In the genomic region with DNA sequence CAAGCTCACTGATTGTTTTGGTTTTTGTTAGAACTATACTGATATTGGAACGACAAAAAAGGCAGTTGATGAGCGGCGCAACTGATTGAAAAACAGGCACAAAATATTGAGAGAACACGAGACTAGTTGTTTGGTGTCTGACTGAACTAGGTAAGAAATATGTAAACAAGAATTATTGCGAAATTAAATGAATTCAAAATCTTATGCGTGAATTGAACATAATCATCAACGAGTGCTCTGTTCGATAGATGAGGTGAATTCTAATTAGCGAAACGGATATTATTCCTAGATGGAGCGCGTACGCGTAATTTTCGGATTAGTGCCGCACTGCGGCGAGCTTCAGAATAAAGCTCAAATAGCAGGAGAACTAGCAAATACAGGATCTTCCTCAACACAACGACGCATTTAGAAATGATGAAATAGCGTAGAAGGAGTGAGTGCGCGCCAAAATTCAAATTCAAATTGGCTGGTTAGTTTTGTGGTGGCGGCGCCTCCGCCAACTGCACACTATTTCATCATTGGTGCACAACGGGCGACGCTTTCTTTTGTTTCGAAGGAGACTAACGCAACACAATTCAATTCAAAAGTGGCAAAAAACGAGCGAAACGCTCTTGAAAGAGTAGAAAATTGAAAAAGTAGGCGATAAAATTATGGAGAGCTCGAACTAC, we compare ENCODE assay signal across 8 worm cellular contexts.
TF ChIP-seq lines count a peak whose summit lies in the region.

No protein-coding gene starts in this region.

TF ChIP-seq in whole organism, L1 larva, 84 proteins besides CTCF, POLR2A, EP300 and RAD21 (continues in another document):
- no peak for TF ChIP-seq aha-1 (tag; optimal IDR thresholded peaks at IDR 0.05; lab: Kevin White, UChicago)
- no peak for TF ChIP-seq hpl-2 (GFP tag; optimal IDR thresholded peaks at IDR 0.05; lab: Kevin White, UChicago)
- TF ChIP-seq unc-86 (tag; optimal IDR thresholded peaks at IDR 0.05; lab: Kevin White, UChicago): no peak
- TF ChIP-seq dpl-1 (GFP tag; optimal IDR thresholded peaks at IDR 0.05; lab: Kevin White, UChicago): peak in 1 of 3 experiments; percentile 5
- TF ChIP-seq fkh-10 (GFP tag; optimal IDR thresholded peaks at IDR 0.05; lab: Kevin White, UChicago): peak; percentile 59
- no peak for TF ChIP-seq lin-15B (tag; optimal IDR thresholded peaks at IDR 0.05; lab: Kevin White, UChicago)
- TF ChIP-seq lin-14 (GFP tag; optimal IDR thresholded peaks at IDR 0.05; lab: Kevin White, UChicago): peak; percentile 23
- TF ChIP-seq ets-5 (GFP tag; IDR thresholded peaks at IDR 0.05; lab: Robert Waterston, UW): no peak
- no peak for TF ChIP-seq zag-1 (tag; optimal IDR thresholded peaks at IDR 0.05; lab: Kevin White, UChicago)
- TF ChIP-seq lin-35 (GFP tag; optimal IDR thresholded peaks at IDR 0.05; lab: Kevin White, UChicago): peak in 1 of 2 experiments; percentile 7

TF ChIP-seq in whole organism, L2 larva, 48 proteins besides CTCF, POLR2A, EP300 and RAD21 (continues in another document):
- TF ChIP-seq nhr-11 (tag; optimal IDR thresholded peaks at IDR 0.05; lab: Kevin White, UChicago) (no peak), C34F6.9 (tag; optimal IDR thresholded peaks at IDR 0.05; lab: Kevin White, UChicago) (no peak), unc-39 (tag; optimal IDR thresholded peaks at IDR 0.05; lab: Kevin White, UChicago) (no peak), lin-39 (tag; optimal IDR thresholded peaks at IDR 0.05; lab: Kevin White, UChicago) (no peak), gmeb-1 (tag; optimal IDR thresholded peaks at IDR 0.05; lab: Kevin White, UChicago) (no peak), unc-55 (GFP tag; optimal IDR thresholded peaks at IDR 0.05; lab: Kevin White, UChicago) (peak; percentile 36), mbf-1 (tag; optimal IDR thresholded peaks at IDR 0.05; lab: Kevin White, UChicago) (no peak), elt-1 (tag; optimal IDR thresholded peaks at IDR 0.05; lab: Kevin White, UChicago) (no peak), dmd-4 (tag; optimal IDR thresholded peaks at IDR 0.05; lab: Kevin White, UChicago) (no peak), unc-62 (GFP tag; optimal IDR thresholded peaks at IDR 0.05; lab: Kevin White, UChicago) (no peak), Y55F3AM.14 (GFP tag; optimal IDR thresholded peaks at IDR 0.05; lab: Kevin White, UChicago) (no peak)

TF ChIP-seq in whole organism, L3 larva, 47 proteins besides CTCF, POLR2A, EP300 and RAD21:
- peak; percentile 58 for TF ChIP-seq pha-4 (tag; optimal IDR thresholded peaks at IDR 0.05; lab: Kevin White, UChicago)
- no peak for TF ChIP-seq ZK546.5 (tag; optimal IDR thresholded peaks at IDR 0.05; lab: Kevin White, UChicago)
TF ChIP-seq in whole organism, L3 larva: peak in this region for 1.

TF ChIP-seq in whole organism, L4 larva, 104 proteins besides CTCF, POLR2A, EP300 and RAD21 (continues in another document):
- TF ChIP-seq lin-29 (GFP tag; IDR thresholded peaks at IDR 0.05; lab: Robert Waterston, UW) (no peak), egl-43 (GFP tag; IDR thresholded peaks at IDR 0.05; lab: Robert Waterston, UW) (no peak; the same call in 1 of the 2 replicates), aha-1 (tag; lab: Kevin White, UChicago) (peak; percentile 44), php-3 (GFP tag; IDR thresholded peaks at IDR 0.05; lab: Robert Waterston, UW) (no peak), snpc-4 (tag; optimal IDR thresholded peaks at IDR 0.05; lab: Kevin White, UChicago) (no peak), mxl-3 (GFP tag; optimal IDR thresholded peaks at IDR 0.05; lab: Kevin White, UChicago) (no peak), nhr-77 (tag; optimal IDR thresholded peaks at IDR 0.05; lab: Kevin White, UChicago) (peak; percentile 13), zag-1 (tag; optimal IDR thresholded peaks at IDR 0.05; lab: Kevin White, UChicago) (no peak), hlh-11 (tag; optimal IDR thresholded peaks at IDR 0.05; lab: Kevin White, UChicago) (no peak), Y48G9A.11 (GFP tag; IDR thresholded peaks at IDR 0.05; lab: Robert Waterston, UW) (no peak), R02D3.7 (tag; optimal IDR thresholded peaks at IDR 0.05; lab: Kevin White, UChicago) (no peak), spr-1 (tag; optimal IDR thresholded peaks at IDR 0.05; lab: Kevin White, UChicago) (no peak), zip-11 (GFP tag; IDR thresholded peaks at IDR 0.05; lab: Robert Waterston, UW) (no peak)

TF ChIP-seq in whole organism, late embryonic, 69 proteins besides CTCF, POLR2A, EP300 and RAD21 (continues in another document):
- TF ChIP-seq unc-42 (tag; optimal IDR thresholded peaks at IDR 0.05; lab: Kevin White, UChicago): peak; percentile 62
- no peak for TF ChIP-seq ceh-48 (tag; optimal IDR thresholded peaks at IDR 0.05; lab: Kevin White, UChicago)
- TF ChIP-seq ceh-19 (GFP tag; optimal IDR thresholded peaks at IDR 0.05; lab: Kevin White, UChicago): no peak
- no peak for TF ChIP-seq elt-4 (tag; optimal IDR thresholded peaks at IDR 0.05; lab: Kevin White, UChicago)
- TF ChIP-seq nfya-1 (tag; optimal IDR thresholded peaks at IDR 0.05; lab: Kevin White, UChicago): no peak
- TF ChIP-seq fkh-6 (tag; optimal IDR thresholded peaks at IDR 0.05; lab: Kevin White, UChicago): no peak
- no peak for TF ChIP-seq madf-2 (tag; optimal IDR thresholded peaks at IDR 0.05; lab: Kevin White, UChicago)
- TF ChIP-seq ceh-31 (tag; optimal IDR thresholded peaks at IDR 0.05; lab: Kevin White, UChicago): peak; percentile 22
- TF ChIP-seq nhr-232 (tag; optimal IDR thresholded peaks at IDR 0.05; lab: Kevin White, UChicago): no peak
- no peak for TF ChIP-seq npax-4 (tag; optimal IDR thresholded peaks at IDR 0.05; lab: Kevin White, UChicago)
- TF ChIP-seq ceh-6 (GFP tag; optimal IDR thresholded peaks at IDR 0.05; lab: Kevin White, UChicago): no peak
- TF ChIP-seq unc-3 (GFP tag; conservative IDR thresholded peaks at IDR 0.05; lab: Robert Waterston, UW): no peak
- TF ChIP-seq unc-3 (tag; optimal IDR thresholded peaks at IDR 0.05; lab: Kevin White, UChicago): no peak
- no peak for TF ChIP-seq ceh-24 (tag; optimal IDR thresholded peaks at IDR 0.05; lab: Kevin White, UChicago)

TF ChIP-seq in whole organism, midembryonic, 9 proteins besides CTCF, POLR2A, EP300 and RAD21:
- TF ChIP-seq ref-1 (GFP tag; conservative IDR thresholded peaks at IDR 0.05; lab: Robert Waterston, UW) (no peak), ztf-23 (GFP tag; IDR thresholded peaks at IDR 0.05; lab: Robert Waterston, UW) (0 out of 2 replicates have a peak, but pooled peaks have one; percentile 48)
TF ChIP-seq in whole organism, midembryonic: peak in this region for 1.

TF ChIP-seq in whole organism, mixed stage, embryonic, 35 proteins besides CTCF, POLR2A, EP300 and RAD21:
- peak; percentile 68 for TF ChIP-seq ces-1 (GFP tag; optimal IDR thresholded peaks at IDR 0.05; lab: Kevin White, UChicago)
- TF ChIP-seq ztf-11 (tag; optimal IDR thresholded peaks at IDR 0.05; lab: Kevin White, UChicago): peak; percentile 1
- no peak for TF ChIP-seq hlh-1 (tag; optimal IDR thresholded peaks at IDR 0.05; lab: Kevin White, UChicago)
- TF ChIP-seq elt-3 (tag; optimal IDR thresholded peaks at IDR 0.05; lab: Kevin White, UChicago): no peak
- TF ChIP-seq nhr-76 (tag; optimal IDR thresholded peaks at IDR 0.05; lab: Kevin White, UChicago): no peak
- TF ChIP-seq mls-2 (tag; optimal IDR thresholded peaks at IDR 0.05; lab: Kevin White, UChicago): peak; percentile 48
TF ChIP-seq in whole organism, mixed stage, embryonic: peak in this region for 3.

TF ChIP-seq in whole organism, young adult, 124 proteins besides CTCF, POLR2A, EP300 and RAD21:
- peak; percentile 62 for TF ChIP-seq F52B5.7 (tag; optimal IDR thresholded peaks at IDR 0.05; lab: Kevin White, UChicago)
- peak; percentile 82 for TF ChIP-seq cebp-1 (GFP tag; IDR thresholded peaks at IDR 0.05; lab: Robert Waterston, UW)
- peak; percentile 85 for TF ChIP-seq cebp-1 (tag; optimal IDR thresholded peaks at IDR 0.05; lab: Kevin White, UChicago)
- TF ChIP-seq lin-26 (GFP tag; IDR thresholded peaks at IDR 0.05; lab: Robert Waterston, UW): no peak
- peak; percentile 23 for TF ChIP-seq somi-1 (GFP tag; optimal IDR thresholded peaks at IDR 0.05; lab: Kevin White, UChicago)
TF ChIP-seq in whole organism, young adult: peak in this region for 3.
